Fruit fly (Drosophila melanogaster) whole organism, embryonic: ENCODE results near the gene lectin-29Ca.

Source experiments
- Aef1 ChIP-seq: fragments of 200-800 bp; sonication (Bioruptor generic); IDR thresholded peaks from 3 replicates; pipeline ENCODE4 v1.3.6; 2022; ENCODE audit warnings: missing biosample characterization, missing genetic modification characterization
- CG13123 ChIP-seq: fragments of 200-800 bp; sonication (Bioruptor generic); optimal IDR thresholded peaks from 2 replicates; lab custom pipeline; 2016; ENCODE audit warnings: missing biosample characterization, missing genetic modification characterization
- CG13296 ChIP-seq: fragments of 200-800 bp; sonication (Bioruptor generic); optimal IDR thresholded peaks from 3 replicates; lab custom pipeline; 2018; ENCODE audit warnings: missing biosample characterization, mild to moderate bottlenecking, missing genetic modification characterization
- CG14014 ChIP-seq: fragments of 200-800 bp; sonication (Bioruptor generic); IDR thresholded peaks from 2 replicates; pipeline ENCODE4 v1.3.6; 2022; ENCODE audit warnings: missing biosample characterization, missing genetic modification characterization
- CG16779 ChIP-seq: fragments of 200-800 bp; sonication (Bioruptor generic); IDR thresholded peaks from 2 replicates; pipeline ENCODE4 v1.3.6; 2022; ENCODE audit warnings: missing biosample characterization, missing genetic modification characterization
- CG16815 ChIP-seq: fragments of 200-800 bp; sonication (Bioruptor generic); optimal IDR thresholded peaks from 3 replicates; lab custom pipeline; 2017; ENCODE audit warnings: missing biosample characterization, mild to moderate bottlenecking, missing genetic modification characterization
- CG17186 ChIP-seq: fragments of 200-800 bp; sonication (Bioruptor generic); optimal IDR thresholded peaks from 3 replicates; lab custom pipeline; 2017; ENCODE audit warnings: missing biosample characterization, missing genetic modification reagents, missing genetic modification characterization
- CG1792 ChIP-seq: fragments of 200-800 bp; sonication (Bioruptor generic); optimal IDR thresholded peaks from 2 replicates; lab custom pipeline; 2016; ENCODE audit warnings: missing biosample characterization, missing genetic modification characterization
- CG18599 ChIP-seq: fragments of 200-800 bp; sonication (Bioruptor generic); optimal IDR thresholded peaks from 3 replicates; lab custom pipeline; 2017; ENCODE audit warnings: missing biosample characterization, missing genetic modification characterization, mild to moderate bottlenecking, moderate library complexity, missing genetic modification reagents
- CG2199 ChIP-seq: fragments of 200-800 bp; sonication (Bioruptor generic); IDR thresholded peaks from 3 replicates; pipeline ENCODE4 v1.3.6; 2022; ENCODE audit warnings: missing biosample characterization, missing genetic modification characterization
- CG2202 ChIP-seq: fragments of 200-800 bp; sonication (Bioruptor generic); optimal IDR thresholded peaks from 2 replicates; lab custom pipeline; 2018; ENCODE audit warnings: missing biosample characterization, mild to moderate bottlenecking, missing genetic modification characterization
- CG4730 ChIP-seq: fragments of 200-800 bp; sonication (Bioruptor generic); IDR thresholded peaks from 2 replicates; pipeline ENCODE4 v1.3.6; 2022; ENCODE audit warnings: missing biosample characterization, missing genetic modification characterization
- CG5180 ChIP-seq: fragments of 200-800 bp; sonication (Bioruptor generic); optimal IDR thresholded peaks from 3 replicates; lab custom pipeline; 2017; ENCODE audit warnings: missing biosample characterization, missing genetic modification characterization, mild to moderate bottlenecking, moderate library complexity, missing genetic modification reagents
- CG6689 ChIP-seq: fragments of 200-800 bp; sonication (Bioruptor generic); IDR thresholded peaks from 2 replicates; pipeline ENCODE4 v1.3.6; 2022; ENCODE audit warnings: missing biosample characterization, missing genetic modification characterization
- CG6813 ChIP-seq: fragments of 200-800 bp; sonication (Bioruptor generic); optimal IDR thresholded peaks from 2 replicates; lab custom pipeline; 2017; ENCODE audit warnings: missing biosample characterization, missing genetic modification characterization, mild to moderate bottlenecking, moderate library complexity, missing genetic modification reagents
- CG7556 ChIP-seq: fragments of 200-800 bp; sonication (Bioruptor generic); optimal IDR thresholded peaks from 2 replicates; lab custom pipeline; 2017; ENCODE audit warnings: missing biosample characterization, mild to moderate bottlenecking, missing genetic modification characterization
- CG8765 ChIP-seq: fragments of 200-800 bp; sonication (Bioruptor generic); IDR thresholded peaks from 2 replicates; pipeline ENCODE4 v1.3.6; 2022; ENCODE audit warnings: missing biosample characterization, missing genetic modification characterization
- Camta ChIP-seq: fragments of 200-800 bp; sonication (Bioruptor generic); optimal IDR thresholded peaks from 2 replicates; lab custom pipeline; 2016; ENCODE audit warnings: missing biosample characterization, missing genetic modification characterization
- CoRest ChIP-seq: fragments of 200-800 bp; sonication (Bioruptor generic); optimal IDR thresholded peaks from 3 replicates; lab custom pipeline; 2018; ENCODE audit warnings: missing biosample characterization, mild to moderate bottlenecking, missing genetic modification characterization, moderate library complexity
- Dbx ChIP-seq: fragments of 200-800 bp; sonication (Bioruptor generic); IDR thresholded peaks from 3 replicates; pipeline ENCODE4 v1.3.6; 2022; ENCODE audit warnings: missing biosample characterization, missing genetic modification characterization
- Dip2 ChIP-seq: fragments of 200-800 bp; sonication (Bioruptor generic); IDR thresholded peaks from 2 replicates; pipeline ENCODE4 v1.3.6; 2022; ENCODE audit warnings: missing biosample characterization, missing genetic modification characterization
- Drgx ChIP-seq: fragments of 200-800 bp; sonication (Bioruptor generic); IDR thresholded peaks from 2 replicates; pipeline ENCODE4 v1.3.6; 2022; ENCODE audit warnings: missing biosample characterization, missing genetic modification characterization
- HLH3B ChIP-seq: fragments of 200-800 bp; sonication (Bioruptor generic); IDR thresholded peaks from 2 replicates; pipeline ENCODE4 v1.3.6; 2022; ENCODE audit warnings: missing biosample characterization, missing genetic modification characterization
- Med ChIP-seq: fragments of 200-800 bp; sonication (Bioruptor generic); peaks from one replicate; lab custom pipeline; 2016; ENCODE audit warnings: missing biosample characterization, missing genetic modification characterization, mild to moderate bottlenecking, inconsistent platforms, moderate library complexity
- NC2β ChIP-seq: fragments of 200-800 bp; sonication (Bioruptor generic); optimal IDR thresholded peaks from 2 replicates; lab custom pipeline; 2016; ENCODE audit warnings: missing biosample characterization, missing genetic modification characterization
- abd-A ChIP-seq: fragments of 200-800 bp; sonication (Bioruptor generic); optimal IDR thresholded peaks from 3 replicates; lab custom pipeline; 2019; ENCODE audit warnings: missing biosample characterization, mild to moderate bottlenecking, missing genetic modification characterization, moderate library complexity
- ac ChIP-seq: fragments of 200-800 bp; sonication (Bioruptor generic); optimal IDR thresholded peaks from 3 replicates; lab custom pipeline; 2017; ENCODE audit warnings: missing biosample characterization, mild to moderate bottlenecking, missing genetic modification characterization
- chn ChIP-seq: fragments of 200-800 bp; sonication (Bioruptor generic); optimal IDR thresholded peaks from 2 replicates; lab custom pipeline; 2016; ENCODE audit warnings: missing biosample characterization, missing genetic modification characterization
- corto ChIP-seq: fragments of 200-800 bp; sonication (Bioruptor generic); optimal IDR thresholded peaks from 2 replicates; lab custom pipeline; 2016; ENCODE audit warnings: missing biosample characterization, mild to moderate bottlenecking, missing genetic modification characterization, moderate library complexity
- dati ChIP-seq: fragments of 200-800 bp; sonication (Bioruptor generic); IDR thresholded peaks from 2 replicates; pipeline ENCODE4 v1.3.6; 2022; ENCODE audit warnings: missing biosample characterization, missing genetic modification characterization
- disco-r ChIP-seq: fragments of 200-800 bp; sonication (Bioruptor generic); optimal IDR thresholded peaks from 2 replicates; lab custom pipeline; 2016; ENCODE audit warnings: missing biosample characterization, missing genetic modification characterization
- dysf ChIP-seq: fragments of 200-800 bp; sonication (Bioruptor generic); IDR thresholded peaks from 3 replicates; pipeline ENCODE4 v1.3.6; 2022; ENCODE audit warnings: missing biosample characterization, missing genetic modification characterization
- fd64A ChIP-seq: fragments of 200-800 bp; sonication (Bioruptor generic); optimal IDR thresholded peaks from 3 replicates; lab custom pipeline; 2018; ENCODE audit warnings: missing biosample characterization, mild to moderate bottlenecking, missing genetic modification characterization
- gce ChIP-seq: fragments of 200-800 bp; sonication (Bioruptor generic); IDR thresholded peaks from 3 replicates; pipeline ENCODE4 v1.3.6; 2022; ENCODE audit warnings: missing biosample characterization, missing genetic modification characterization
- knrl ChIP-seq: fragments of 200-800 bp; sonication (Bioruptor generic); IDR thresholded peaks from 3 replicates; pipeline ENCODE4 v1.3.6; 2022; ENCODE audit warnings: missing biosample characterization, missing genetic modification characterization; ENCODE audit not compliant: partially characterized antibody
- nom ChIP-seq: fragments of 200-800 bp; sonication (Bioruptor generic); optimal IDR thresholded peaks from 2 replicates; lab custom pipeline; 2017; ENCODE audit warnings: missing biosample characterization, missing genetic modification characterization, mild to moderate bottlenecking, moderate library complexity, missing genetic modification reagents
- pnt ChIP-seq: fragments of 200-800 bp; sonication (Bioruptor generic); optimal IDR thresholded peaks from 3 replicates; lab custom pipeline; 2016; ENCODE audit warnings: missing biosample characterization, missing genetic modification characterization
- sd ChIP-seq: fragments of 200-800 bp; sonication (Bioruptor generic); optimal IDR thresholded peaks from 3 replicates; lab custom pipeline; 2018; ENCODE audit warnings: missing biosample characterization, mild to moderate bottlenecking, missing genetic modification characterization, moderate library complexity
- tgo ChIP-seq: fragments of 200-800 bp; sonication (Bioruptor generic); IDR thresholded peaks from 3 replicates; pipeline ENCODE4 v1.3.6; 2022; ENCODE audit warnings: missing biosample characterization, missing genetic modification characterization
- trem ChIP-seq: fragments of 200-800 bp; optimal IDR thresholded peaks from 3 replicates; lab custom pipeline; 2019; ENCODE audit warnings: missing biosample characterization, mild to moderate bottlenecking, missing genetic modification characterization, moderate library complexity
- twi ChIP-seq: fragments of 200-800 bp; optimal IDR thresholded peaks from 2 replicates; lab custom pipeline; 2019; ENCODE audit warnings: missing biosample characterization, mild to moderate bottlenecking, missing genetic modification characterization, moderate library complexity
- unc-4 ChIP-seq: fragments of 200-800 bp; sonication (Bioruptor generic); IDR thresholded peaks from 2 replicates; pipeline ENCODE4 v1.3.6; 2022; ENCODE audit warnings: missing biosample characterization, missing genetic modification characterization; ENCODE audit not compliant: partially characterized antibody
- usp ChIP-seq: fragments of >200 bp; optimal IDR thresholded peaks from 2 replicates; lab custom pipeline; 2017; ENCODE audit warnings: missing biosample characterization, missing genetic modification characterization
- z ChIP-seq: fragments of 200-800 bp; sonication (Bioruptor generic); IDR thresholded peaks from 3 replicates; pipeline ENCODE4 v1.3.6; 2022; ENCODE audit warnings: missing biosample characterization, missing genetic modification characterization
- zen2 ChIP-seq: fragments of 200-800 bp; sonication (Bioruptor generic); IDR thresholded peaks from 3 replicates; pipeline ENCODE4 v1.3.6; 2022; ENCODE audit warnings: missing biosample characterization, missing genetic modification characterization; ENCODE audit not compliant: partially characterized antibody

The lectin-29Ca gene

DNA sequence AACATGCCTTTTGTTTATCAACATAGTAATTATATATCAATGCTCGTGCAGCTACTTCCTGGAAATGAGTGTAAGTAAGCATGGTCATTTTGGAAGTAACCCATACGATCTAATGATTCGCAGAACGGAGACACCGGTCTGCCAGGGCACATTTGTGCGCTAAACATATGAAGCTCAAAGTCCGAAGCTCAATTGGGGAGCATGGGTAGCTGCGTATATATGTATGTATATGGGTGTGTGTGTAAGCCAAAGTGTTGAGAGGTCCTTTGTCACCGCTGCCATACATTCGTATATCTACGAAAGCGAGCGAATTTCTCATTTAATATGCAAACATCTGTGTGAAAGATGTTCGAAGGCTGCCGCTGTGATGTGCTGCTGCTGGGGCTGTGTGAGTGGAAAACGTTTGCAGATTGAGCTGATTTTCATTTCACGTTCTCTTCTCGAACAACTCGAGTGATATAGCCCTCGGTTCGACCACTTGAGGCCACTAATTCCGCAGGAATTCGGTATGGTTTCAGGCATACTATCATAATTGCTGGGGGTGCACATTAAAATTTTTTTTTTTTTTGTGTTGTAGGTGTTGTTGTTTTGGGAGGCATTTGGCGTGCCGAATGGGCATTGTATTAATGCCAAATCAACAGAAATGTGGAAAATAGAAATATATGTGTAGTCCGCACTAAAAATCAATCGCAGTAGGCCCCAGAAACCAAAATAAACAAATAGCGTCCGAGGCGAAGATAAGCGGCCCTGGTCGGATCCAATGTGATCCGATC, 24.2 kb upstream of the lectin-29Ca start:
- TF ChIP-seq twi (tag; lab: Kevin White, UChicago) (peak; percentile 88), disco-r (GFP tag; lab: Kevin White, UChicago) (no peak), trem (tag; lab: Kevin White, UChicago) (no peak), NC2β (GFP tag; lab: Kevin White, UChicago) (no peak), sd (tag; lab: Kevin White, UChicago) (peak; percentile 85), z (GFP tag; lab: Robert Waterston, UW) (peak; percentile 82), CG5180 (peak; percentile 51), abd-A (tag; lab: Kevin White, UChicago) (peak; percentile 33), Med (GFP tag; lab: Kevin White, UChicago) (peak; percentile 65), CG14014 (GFP tag; lab: Robert Waterston, UW) (no peak), Drgx (GFP tag; lab: Robert Waterston, UW) (0 out of 2 replicates have a peak, but pooled peaks have one; percentile 24), Dip2 (GFP tag; lab: Robert Waterston, UW) (no peak), CG6689 (GFP tag; lab: Robert Waterston, UW) (no peak), nom (GFP tag; lab: Kevin White, UChicago) (peak; percentile 83), CG4730 (GFP tag; lab: Robert Waterston, UW) (no peak)

DNA sequence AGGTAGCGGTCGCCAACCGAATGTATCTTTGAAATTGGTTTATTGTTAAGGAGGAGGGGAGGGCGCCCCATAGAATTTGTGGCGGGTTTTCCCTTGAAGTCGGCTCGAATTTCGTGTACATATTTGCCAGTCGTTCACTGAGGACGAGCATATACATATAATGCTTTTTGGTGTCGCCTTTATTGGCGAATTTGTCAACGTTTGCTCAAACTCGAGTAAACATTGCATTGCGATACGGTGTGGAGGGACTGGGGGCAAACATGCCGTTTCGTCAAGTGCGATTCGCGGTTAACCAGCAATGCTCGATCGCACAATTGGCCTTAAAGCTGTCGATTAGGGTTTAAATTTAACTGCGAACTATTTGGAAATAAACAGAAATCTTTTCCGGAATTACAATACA, 23.5 kb upstream of the lectin-29Ca start:
- 0 out of 3 replicates have a peak, but pooled peaks have one; percentile 8 for TF ChIP-seq CG2199 (GFP tag; lab: Robert Waterston, UW)
- TF ChIP-seq gce (GFP tag; lab: Robert Waterston, UW) = no peak

DNA sequence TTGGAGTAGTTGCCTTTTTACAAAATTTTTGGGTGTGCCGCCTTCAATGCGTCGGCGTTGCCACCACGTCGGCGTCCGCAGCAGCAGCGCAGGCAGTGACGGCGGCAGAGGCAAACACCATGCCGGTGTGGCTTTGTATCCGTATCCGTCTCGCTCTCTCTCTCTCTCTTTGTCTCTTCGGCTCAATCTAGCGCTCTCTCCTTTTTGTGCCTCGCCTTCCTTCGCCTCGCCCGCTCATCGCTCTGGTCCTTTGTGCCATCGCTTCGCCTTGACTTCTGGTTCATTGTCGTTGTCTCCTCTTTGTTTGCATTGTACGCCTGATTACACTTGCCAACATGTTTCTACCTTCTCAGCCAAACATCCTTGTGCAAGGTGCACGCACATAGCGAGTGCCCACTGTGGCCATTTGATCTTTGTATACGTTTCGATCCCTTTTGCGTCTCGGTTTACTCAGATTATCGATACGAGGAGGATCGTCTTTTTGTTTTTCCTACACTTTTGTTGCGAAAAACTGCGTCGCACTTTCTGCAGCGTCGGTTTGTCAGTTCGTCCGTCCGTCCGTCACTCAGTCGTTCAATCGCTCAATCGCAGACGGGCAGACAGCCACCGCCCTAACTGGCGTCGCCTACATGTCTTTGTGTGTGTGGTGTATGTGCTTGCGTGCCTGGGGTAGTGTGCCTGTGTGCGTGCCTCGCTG, 22.4 kb upstream of the lectin-29Ca start:
- 0 out of 3 replicates have a peak, but pooled peaks have one; percentile 49 for TF ChIP-seq Dbx (GFP tag; lab: Robert Waterston, UW)
- TF ChIP-seq tgo (GFP tag; lab: Robert Waterston, UW) = no peak
- TF ChIP-seq dati = no peak
- TF ChIP-seq dysf = 0 out of 3 replicates have a peak, but pooled peaks have one; percentile 30
- TF ChIP-seq CG17186 = no peak
- no peak for TF ChIP-seq ac (GFP tag; lab: Kevin White, UChicago)
- TF ChIP-seq CG18599 (GFP tag; lab: Kevin White, UChicago) = peak; percentile 26
- TF ChIP-seq CG13123 (GFP tag; lab: Kevin White, UChicago) = no peak
- no peak for TF ChIP-seq unc-4 (GFP tag; lab: Robert Waterston, UW)
- no peak for TF ChIP-seq CG7556 (GFP tag; lab: Kevin White, UChicago)
- peak; percentile 21 for TF ChIP-seq corto (GFP tag; lab: Kevin White, UChicago)
- peak; percentile 4 for TF ChIP-seq CG6813 (GFP tag; lab: Kevin White, UChicago)
- no peak for TF ChIP-seq CG13296 (GFP tag; lab: Kevin White, UChicago)
- TF ChIP-seq knrl (GFP tag; lab: Robert Waterston, UW) = no peak
- no peak for TF ChIP-seq CG2202 (tag; lab: Kevin White, UChicago)
- no peak for TF ChIP-seq CG16779 (GFP tag; lab: Robert Waterston, UW)
- no peak for TF ChIP-seq pnt (GFP tag; lab: Kevin White, UChicago)
- no peak for TF ChIP-seq Aef1 (GFP tag; lab: Robert Waterston, UW)
- 0 out of 2 replicates have a peak, but pooled peaks have one; percentile 4 for TF ChIP-seq HLH3B (GFP tag; lab: Robert Waterston, UW)
- no peak for TF ChIP-seq CoRest (tag; lab: Kevin White, UChicago)
- TF ChIP-seq usp = no peak
- TF ChIP-seq fd64A = no peak
- no peak for TF ChIP-seq CG16815
- no peak for TF ChIP-seq CG8765
- TF ChIP-seq CG1792 (GFP tag; lab: Kevin White, UChicago) = no peak
- no peak for TF ChIP-seq Camta (GFP tag; lab: Kevin White, UChicago)
- TF ChIP-seq chn (GFP tag; lab: Kevin White, UChicago) = peak; percentile 42
- TF ChIP-seq zen2 (GFP tag; lab: Robert Waterston, UW) = no peak
